Worm (Caenorhabditis elegans): Measurements from ENCODE around the gene ergi-2.
A peak's percentile ranks its signal among the peaks of the same experiment; 100 is the strongest.

Gene ergi-2

DNA sequence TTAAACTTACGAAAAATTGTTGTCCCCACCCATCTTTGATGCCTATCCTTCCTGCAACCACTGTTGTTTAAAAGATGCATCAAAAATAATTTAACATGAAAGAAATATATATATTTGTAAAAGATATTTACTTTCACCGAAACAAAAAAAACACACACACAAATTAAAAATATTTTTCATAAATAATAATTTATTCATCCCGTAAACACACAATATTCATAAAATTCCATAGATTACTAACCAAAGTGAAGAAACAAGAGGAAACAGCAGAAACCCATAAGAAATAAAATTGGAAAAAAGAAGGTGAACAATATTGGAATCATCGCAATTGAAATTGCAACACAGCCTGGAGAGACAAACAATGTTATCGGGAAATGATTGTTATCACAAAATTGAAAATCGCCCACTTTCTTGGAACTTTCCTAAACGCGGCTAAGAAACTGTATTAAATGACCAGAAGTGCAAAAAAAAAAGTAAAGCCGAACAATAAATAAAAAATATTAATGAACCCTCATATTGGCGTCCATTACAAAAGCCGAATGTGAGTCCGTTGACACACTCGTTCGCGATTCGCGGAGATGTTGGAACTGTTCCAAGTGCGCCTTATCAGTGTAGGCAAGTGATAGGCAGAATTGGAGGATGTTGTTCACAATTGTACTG is 3.1 kb downstream of the ergi-2 start, which contains the start of gene slc-25A18.1:
Gene slc-25A18.1 (minus strand): TSS at position 51 of the 660 bp plus-strand sequence.
- TF ChIP-seq ceh-83 (GFP tag; optimal IDR thresholded peaks at IDR 0.05), result no peak
- no peak for TF ChIP-seq hlh-1 (tag; optimal IDR thresholded peaks at IDR 0.05)
- TF ChIP-seq unc-62 (GFP tag; optimal IDR thresholded peaks at IDR 0.05), result no peak
- TF ChIP-seq pha-4 (tag; optimal IDR thresholded peaks at IDR 0.05), result no peak
- TF ChIP-seq nhr-76 (tag; optimal IDR thresholded peaks at IDR 0.05), result no peak
- TF ChIP-seq lsy-2 (tag; optimal IDR thresholded peaks at IDR 0.05), result no peak
- TF ChIP-seq nhr-237 (tag; optimal IDR thresholded peaks at IDR 0.05), result no peak
- TF ChIP-seq blmp-1 (tag; optimal IDR thresholded peaks at IDR 0.05), result no peak
- no peak for TF ChIP-seq nhr-28 (tag; optimal IDR thresholded peaks at IDR 0.05)
- TF ChIP-seq lin-13 (tag; optimal IDR thresholded peaks at IDR 0.05), result no peak
- TF ChIP-seq nhr-2 (tag; optimal IDR thresholded peaks at IDR 0.05), result no peak
- no peak for TF ChIP-seq drap-1 (GFP tag; optimal IDR thresholded peaks at IDR 0.05)
- no peak for TF ChIP-seq cnd-1 (tag; optimal IDR thresholded peaks at IDR 0.05)
- no peak for TF ChIP-seq tbx-8 (GFP tag; optimal IDR thresholded peaks at IDR 0.05)
- no peak for TF ChIP-seq unc-120 (tag; optimal IDR thresholded peaks at IDR 0.05; ENCODE audit: poor library complexity, severe bottlenecking)
- TF ChIP-seq M03D4.4 (tag; optimal IDR thresholded peaks at IDR 0.05), result no peak
- TF ChIP-seq snpc-4 (tag; optimal IDR thresholded peaks at IDR 0.05), result no peak
- no peak for TF ChIP-seq elt-1 (tag; optimal IDR thresholded peaks at IDR 0.05; ENCODE audit: borderline replicate concordance, insufficient read depth)

- TF ChIP-seq nhr-28 (tag; optimal IDR thresholded peaks at IDR 0.05) (no peak), bed-3 (GFP tag; optimal IDR thresholded peaks at IDR 0.05) (no peak)
These were observed 8.0 kb downstream of the ergi-2 start, which contains the start of gene cutl-3 for ce11 chrX:14999101-14999500. Gene cutl-3, minus strand, starts transcription at chrX:14999201.

ce11 chrX:14993744-14994143 is 13.4 kb downstream of the ergi-2 start:
- TF ChIP-seq ces-1 (GFP tag; optimal IDR thresholded peaks at IDR 0.05), result peak; percentile 79
- no peak for TF ChIP-seq nhr-12 (tag; optimal IDR thresholded peaks at IDR 0.05)

ce11 chrX:14991280-14991679 is 15.8 kb downstream of the ergi-2 start, which contains the start of gene iglr-1:
Gene iglr-1, minus strand, starts transcription at chrX:14991380.
- no peak for TF ChIP-seq nhr-12 (tag; optimal IDR thresholded peaks at IDR 0.05)
- no peak for TF ChIP-seq elt-1 (tag; optimal IDR thresholded peaks at IDR 0.05; ENCODE audit: borderline replicate concordance, insufficient read depth)
- no peak for TF ChIP-seq mls-2 (tag; optimal IDR thresholded peaks at IDR 0.05)
- TF ChIP-seq unc-120 (tag; optimal IDR thresholded peaks at IDR 0.05; ENCODE audit: poor library complexity, severe bottlenecking), result no peak
- TF ChIP-seq snpc-4 (tag; optimal IDR thresholded peaks at IDR 0.05), result no peak

DNA sequence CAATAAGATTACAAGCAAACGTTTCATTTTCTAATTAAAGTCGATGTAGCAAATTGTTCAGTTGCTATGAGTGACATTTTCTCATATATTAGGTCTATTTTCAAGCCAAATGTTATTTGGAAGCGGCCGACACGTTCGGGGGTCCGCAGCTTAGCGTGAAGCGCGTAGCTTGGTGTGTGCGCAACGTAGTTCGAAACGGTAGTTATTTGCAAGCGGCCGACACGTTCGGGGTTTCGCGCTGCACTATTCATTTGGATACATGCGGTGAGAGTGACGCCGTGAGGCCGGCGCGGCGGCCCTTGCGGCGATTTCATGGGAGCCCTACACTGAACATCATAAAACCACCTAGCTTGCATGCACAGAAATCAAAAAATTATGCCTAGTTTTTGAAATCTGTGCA is 18.9 kb downstream of the ergi-2 start:
- TF ChIP-seq snpc-4 (tag; optimal IDR thresholded peaks at IDR 0.05) (no peak), tbx-8 (GFP tag; optimal IDR thresholded peaks at IDR 0.05) (no peak), nhr-237 (tag; optimal IDR thresholded peaks at IDR 0.05) (no peak), ceh-39 (tag; optimal IDR thresholded peaks at IDR 0.05) (no peak)

DNA sequence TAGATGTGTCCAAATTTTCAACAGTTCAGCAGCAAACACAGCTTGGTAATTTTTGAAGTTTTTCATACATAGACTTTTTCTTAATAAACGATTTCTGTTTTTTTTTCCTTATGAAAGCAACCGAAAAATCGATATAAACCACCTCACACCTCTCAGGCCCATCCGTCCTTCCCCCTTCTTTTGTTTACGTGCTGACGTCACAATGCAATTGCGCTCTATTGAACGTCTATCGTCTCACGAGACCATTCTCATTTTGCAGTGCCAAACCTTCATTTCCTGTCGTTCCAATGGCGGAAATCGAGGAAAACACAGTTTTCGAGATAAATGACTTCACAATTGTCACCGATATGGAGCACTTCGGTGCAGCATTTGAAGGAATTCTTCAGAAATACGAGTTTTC is 23.8 kb downstream of the ergi-2 start, which contains the start of gene rbg-1:
Gene rbg-1 (plus strand): TSS at position 260 of the 400 bp plus-strand sequence.
- TF ChIP-seq unc-120 (tag; optimal IDR thresholded peaks at IDR 0.05; ENCODE audit: poor library complexity, severe bottlenecking), result no peak
- peak; percentile 63 for TF ChIP-seq ceh-39 (tag; optimal IDR thresholded peaks at IDR 0.05)
- TF ChIP-seq sptf-1 (tag; optimal IDR thresholded peaks at IDR 0.05), result peak; percentile 64
- no peak for TF ChIP-seq elt-1 (tag; optimal IDR thresholded peaks at IDR 0.05; ENCODE audit: borderline replicate concordance, insufficient read depth)
- TF ChIP-seq ceh-83 (GFP tag; optimal IDR thresholded peaks at IDR 0.05), result no peak
- no peak for TF ChIP-seq ztf-11 (tag; optimal IDR thresholded peaks at IDR 0.05)
- no peak for TF ChIP-seq nhr-76 (tag; optimal IDR thresholded peaks at IDR 0.05)
- TF ChIP-seq ces-1 (GFP tag; optimal IDR thresholded peaks at IDR 0.05), result peak; percentile 53
- TF ChIP-seq lsy-2 (tag; optimal IDR thresholded peaks at IDR 0.05), result peak; percentile 41
- no peak for TF ChIP-seq tbx-8 (GFP tag; optimal IDR thresholded peaks at IDR 0.05)
- TF ChIP-seq lin-13 (tag; optimal IDR thresholded peaks at IDR 0.05), result peak; percentile 74
- TF ChIP-seq pha-4 (tag; optimal IDR thresholded peaks at IDR 0.05), result peak; percentile 92
- no peak for TF ChIP-seq flh-1 (GFP tag; optimal IDR thresholded peaks at IDR 0.05)
- peak; percentile 75 for TF ChIP-seq mep-1 (tag; optimal IDR thresholded peaks at IDR 0.05)
- no peak for TF ChIP-seq drap-1 (GFP tag; optimal IDR thresholded peaks at IDR 0.05)

All from whole organism, mixed stage, embryonic.